Fruit fly (Drosophila melanogaster) whole organism, embryonic: ENCODE data around the gene FIG4.

Experiments used
- Asciz ChIP-seq: fragments of 200-800 bp; sonication (Bioruptor generic); optimal IDR thresholded peaks from 2 replicates; lab custom pipeline; 2017; ENCODE audit warnings: missing biosample characterization, mild to moderate bottlenecking, missing genetic modification characterization, missing genetic modification reagents
- Atf3 ChIP-seq: fragments of 200-800 bp; sonication (Bioruptor generic); optimal IDR thresholded peaks from 3 replicates; lab custom pipeline; 2016; ENCODE audit warnings: missing biosample characterization, missing genetic modification characterization
- BtbVII ChIP-seq: fragments of 200-800 bp; sonication (Bioruptor generic); optimal IDR thresholded peaks from 3 replicates; lab custom pipeline; 2017; ENCODE audit warnings: missing biosample characterization, mild to moderate bottlenecking, missing genetic modification characterization
- CG11695 ChIP-seq: fragments of 200-800 bp; sonication (Bioruptor generic); IDR thresholded peaks from 3 replicates; pipeline ENCODE4 v1.3.6; 2022; ENCODE audit warnings: missing biosample characterization, missing genetic modification characterization
- CG12391 ChIP-seq: fragments of 200-800 bp; sonication (Bioruptor generic); optimal IDR thresholded peaks from 3 replicates; lab custom pipeline; 2018; ENCODE audit warnings: missing biosample characterization, mild to moderate bottlenecking, missing genetic modification characterization, moderate library complexity
- CG14441 ChIP-seq: fragments of 200-800 bp; sonication (Bioruptor generic); IDR thresholded peaks from 2 replicates; pipeline ENCODE4 v1.3.6; 2022; ENCODE audit warnings: missing biosample characterization, missing genetic modification characterization
- CG17802 ChIP-seq: fragments of 200-800 bp; sonication (Bioruptor generic); optimal IDR thresholded peaks from 2 replicates; lab custom pipeline; 2018; ENCODE audit warnings: missing biosample characterization, mild to moderate bottlenecking, missing genetic modification characterization, moderate library complexity
- CG1792 ChIP-seq: fragments of 200-800 bp; sonication (Bioruptor generic); optimal IDR thresholded peaks from 2 replicates; lab custom pipeline; 2016; ENCODE audit warnings: missing biosample characterization, missing genetic modification characterization
- CG18764 ChIP-seq: fragments of 200-800 bp; sonication (Bioruptor generic); optimal IDR thresholded peaks from 3 replicates; lab custom pipeline; 2016; ENCODE audit warnings: missing biosample characterization, missing genetic modification characterization
- CG2116 ChIP-seq: fragments of 200-800 bp; sonication (Bioruptor generic); optimal IDR thresholded peaks from 3 replicates; lab custom pipeline; 2018; ENCODE audit warnings: missing biosample characterization, mild to moderate bottlenecking, missing genetic modification characterization
- CG2199 ChIP-seq: fragments of 200-800 bp; sonication (Bioruptor generic); IDR thresholded peaks from 3 replicates; pipeline ENCODE4 v1.3.6; 2022; ENCODE audit warnings: missing biosample characterization, missing genetic modification characterization
- CG3847 ChIP-seq: fragments of 200-800 bp; sonication (Bioruptor generic); IDR thresholded peaks from 2 replicates; pipeline ENCODE4 v1.3.6; 2022; ENCODE audit warnings: missing biosample characterization, missing genetic modification characterization
- CG42726 ChIP-seq: fragments of 200-800 bp; sonication (Bioruptor generic); IDR thresholded peaks from 2 replicates; pipeline ENCODE4 v1.3.6; 2022; ENCODE audit warnings: missing biosample characterization, missing genetic modification characterization; ENCODE audit not compliant: partially characterized antibody
- CG4730 ChIP-seq: fragments of 200-800 bp; sonication (Bioruptor generic); IDR thresholded peaks from 2 replicates; pipeline ENCODE4 v1.3.6; 2022; ENCODE audit warnings: missing biosample characterization, missing genetic modification characterization
- CG6175 ChIP-seq: fragments of 200-800 bp; sonication (Bioruptor generic); IDR thresholded peaks from 3 replicates; pipeline ENCODE4 v1.3.6; 2022; ENCODE audit warnings: missing biosample characterization, missing genetic modification characterization
- CG7357 ChIP-seq: fragments of 200-800 bp; sonication (Bioruptor generic); IDR thresholded peaks from 3 replicates; pipeline ENCODE4 v1.3.6; 2022; ENCODE audit warnings: missing biosample characterization, missing genetic modification characterization
- CG9215 ChIP-seq: fragments of 200-800 bp; sonication (Bioruptor generic); IDR thresholded peaks from 2 replicates; pipeline ENCODE4 v1.3.6; 2022; ENCODE audit warnings: missing biosample characterization, missing genetic modification characterization
- CG9797 ChIP-seq: fragments of 200-800 bp; sonication (Bioruptor generic); optimal IDR thresholded peaks from 3 replicates; lab custom pipeline; 2018; ENCODE audit warnings: missing biosample characterization, mild to moderate bottlenecking, missing genetic modification characterization
- CG9932 ChIP-seq: fragments of 200-800 bp; sonication (Bioruptor generic); IDR thresholded peaks from 2 replicates; pipeline ENCODE4 v1.3.6; 2022; ENCODE audit warnings: missing biosample characterization, missing genetic modification characterization
- Camta ChIP-seq: fragments of 200-800 bp; sonication (Bioruptor generic); optimal IDR thresholded peaks from 2 replicates; lab custom pipeline; 2016; ENCODE audit warnings: missing biosample characterization, missing genetic modification characterization
- Chrac-16 ChIP-seq: fragments of 200-800 bp; sonication (Bioruptor generic); optimal IDR thresholded peaks from 3 replicates; lab custom pipeline; 2016; ENCODE audit warnings: missing biosample characterization, missing genetic modification characterization
- D ChIP-seq, 2 experiments: fragments of 200-800 bp in 1 of 2; fragments of >200 bp in 1 of 2; sonication (Bioruptor generic) in 1 of 2; optimal IDR thresholded peaks; 2 replicates in 1 of 2; 3 replicates in 1 of 2; lab custom pipeline; 2017; ENCODE audit warnings: mild to moderate bottlenecking in 1 of 2, missing biosample characterization in 1 of 2, missing genetic modification characterization in 1 of 2, missing genetic modification reagents in 1 of 2
- Dfd ChIP-seq, 2 experiments: fragments of >200 bp; optimal IDR thresholded peaks; 2 replicates each; lab custom pipeline; 2017; ENCODE audit warnings: missing biosample characterization in 2 of 2, missing genetic modification characterization in 2 of 2
- Dp ChIP-seq: fragments of 200-800 bp; sonication (Bioruptor generic); optimal IDR thresholded peaks from 2 replicates; lab custom pipeline; 2018; ENCODE audit warnings: missing biosample characterization, mild to moderate bottlenecking, missing genetic modification characterization, moderate library complexity
- Drgx ChIP-seq: fragments of 200-800 bp; sonication (Bioruptor generic); IDR thresholded peaks from 2 replicates; pipeline ENCODE4 v1.3.6; 2022; ENCODE audit warnings: missing biosample characterization, missing genetic modification characterization
- HLH3B ChIP-seq: fragments of 200-800 bp; sonication (Bioruptor generic); IDR thresholded peaks from 2 replicates; pipeline ENCODE4 v1.3.6; 2022; ENCODE audit warnings: missing biosample characterization, missing genetic modification characterization
- HLH54F ChIP-seq: fragments of 200-800 bp; sonication (Bioruptor generic); optimal IDR thresholded peaks from 3 replicates; lab custom pipeline; 2016; ENCODE audit warnings: missing biosample characterization, missing genetic modification characterization
- HmgZ ChIP-seq: fragments of 200-800 bp; sonication (Bioruptor generic); optimal IDR thresholded peaks from 2 replicates; lab custom pipeline; 2018; ENCODE audit warnings: missing biosample characterization, mild to moderate bottlenecking, missing genetic modification characterization
- MBD-R2 ChIP-seq: fragments of 200-800 bp; sonication (Bioruptor generic); IDR thresholded peaks from 2 replicates; pipeline ENCODE4 v1.3.6; 2022; ENCODE audit warnings: missing biosample characterization, missing genetic modification characterization
- Max ChIP-seq: fragments of 200-800 bp; sonication (Bioruptor generic); optimal IDR thresholded peaks from 2 replicates; lab custom pipeline; 2016; ENCODE audit warnings: missing biosample characterization, mild to moderate bottlenecking, missing genetic modification characterization
- Mes4 ChIP-seq: fragments of 200-800 bp; sonication (Bioruptor generic); optimal IDR thresholded peaks from 2 replicates; lab custom pipeline; 2016; ENCODE audit warnings: missing biosample characterization, missing genetic modification characterization
- Neu2 ChIP-seq: fragments of 200-800 bp; sonication (Bioruptor generic); optimal IDR thresholded peaks from 3 replicates; lab custom pipeline; 2016; ENCODE audit warnings: missing biosample characterization, missing genetic modification characterization, borderline replicate concordance
- Oli ChIP-seq: fragments of 200-800 bp; sonication (Bioruptor generic); optimal IDR thresholded peaks from 2 replicates; lab custom pipeline; 2018; ENCODE audit warnings: missing biosample characterization, mild to moderate bottlenecking, missing genetic modification characterization, moderate library complexity
- Optix ChIP-seq: fragments of 200-800 bp; sonication (Bioruptor generic); IDR thresholded peaks from 3 replicates; pipeline ENCODE4 v1.3.6; 2022; ENCODE audit warnings: missing biosample characterization, missing genetic modification characterization
- Six4 ChIP-seq: fragments of 200-800 bp; sonication (Bioruptor generic); optimal IDR thresholded peaks from 2 replicates; lab custom pipeline; 2016; ENCODE audit warnings: missing biosample characterization, missing genetic modification characterization
- ara ChIP-seq: fragments of 200-800 bp; sonication (Bioruptor generic); IDR thresholded peaks from 2 replicates; pipeline ENCODE4 v1.3.6; 2022; ENCODE audit warnings: missing biosample characterization, missing genetic modification characterization
- btn ChIP-seq: fragments of 200-800 bp; sonication (Bioruptor generic); optimal IDR thresholded peaks from 2 replicates; lab custom pipeline; 2016; ENCODE audit warnings: missing biosample characterization, missing genetic modification characterization
- chm ChIP-seq: fragments of 200-800 bp; sonication (Bioruptor generic); IDR thresholded peaks from 2 replicates; pipeline ENCODE4 v1.3.6; 2022; ENCODE audit warnings: missing biosample characterization, missing genetic modification characterization
- cwo ChIP-seq: fragments of 200-800 bp; sonication (Bioruptor generic); optimal IDR thresholded peaks from 3 replicates; lab custom pipeline; 2017; ENCODE audit warnings: missing biosample characterization, missing genetic modification characterization, mild to moderate bottlenecking, moderate library complexity, missing genetic modification reagents
- dmrt11E ChIP-seq: fragments of 200-800 bp; sonication (Bioruptor generic); optimal IDR thresholded peaks from 3 replicates; lab custom pipeline; 2018; ENCODE audit warnings: missing biosample characterization, mild to moderate bottlenecking, missing genetic modification characterization, moderate library complexity
- ewg ChIP-seq: fragments of 200-800 bp; sonication (Bioruptor generic); optimal IDR thresholded peaks from 3 replicates; lab custom pipeline; 2017; ENCODE audit warnings: mild to moderate bottlenecking, missing biosample characterization, missing genetic modification reagents, missing genetic modification characterization
- eyg ChIP-seq: fragments of 200-800 bp; sonication (Bioruptor generic); optimal IDR thresholded peaks from 3 replicates; lab custom pipeline; 2016; ENCODE audit warnings: missing biosample characterization, missing genetic modification characterization
- gcm2 ChIP-seq: fragments of 200-800 bp; sonication (Bioruptor generic); optimal IDR thresholded peaks from 2 replicates; lab custom pipeline; 2016; ENCODE audit warnings: missing biosample characterization, missing genetic modification characterization
- kah ChIP-seq: fragments of 200-800 bp; sonication (Bioruptor generic); optimal IDR thresholded peaks from 2 replicates; lab custom pipeline; 2018; ENCODE audit warnings: missing biosample characterization, mild to moderate bottlenecking, missing genetic modification characterization
- mam ChIP-seq: fragments of 200-800 bp; sonication (Bioruptor generic); optimal IDR thresholded peaks from 3 replicates; lab custom pipeline; 2016; ENCODE audit warnings: missing biosample characterization, missing genetic modification characterization
- odd ChIP-seq: fragments of 200-800 bp; sonication (Bioruptor generic); optimal IDR thresholded peaks from 2 replicates; lab custom pipeline; 2017; ENCODE audit warnings: missing biosample characterization, mild to moderate bottlenecking, missing genetic modification characterization
- otp ChIP-seq: fragments of 200-800 bp; sonication (Bioruptor generic); IDR thresholded peaks from 3 replicates; pipeline ENCODE4, ENCODE4 v1.3.6; 2022; ENCODE audit warnings: missing biosample characterization, missing genetic modification characterization
- pnt ChIP-seq: fragments of 200-800 bp; sonication (Bioruptor generic); optimal IDR thresholded peaks from 3 replicates; lab custom pipeline; 2016; ENCODE audit warnings: missing biosample characterization, missing genetic modification characterization
- trh ChIP-seq: fragments of 200-800 bp; sonication (Bioruptor generic); optimal IDR thresholded peaks from 2 replicates; lab custom pipeline; 2016; ENCODE audit warnings: missing biosample characterization, missing genetic modification characterization
- zen ChIP-seq: fragments of 200-800 bp; sonication (Bioruptor generic); optimal IDR thresholded peaks from 3 replicates; lab custom pipeline; 2018; ENCODE audit warnings: missing biosample characterization, mild to moderate bottlenecking, missing genetic modification characterization, moderate library complexity
- zen2 ChIP-seq: fragments of 200-800 bp; sonication (Bioruptor generic); IDR thresholded peaks from 3 replicates; pipeline ENCODE4 v1.3.6; 2022; ENCODE audit warnings: missing biosample characterization, missing genetic modification characterization; ENCODE audit not compliant: partially characterized antibody
- zfh1 ChIP-seq: fragments of 200-800 bp; sonication (Bioruptor generic); IDR thresholded peaks from 3 replicates; pipeline ENCODE4 v1.3.6; 2022; ENCODE audit warnings: missing biosample characterization, missing genetic modification characterization

Gene FIG4

DNA sequence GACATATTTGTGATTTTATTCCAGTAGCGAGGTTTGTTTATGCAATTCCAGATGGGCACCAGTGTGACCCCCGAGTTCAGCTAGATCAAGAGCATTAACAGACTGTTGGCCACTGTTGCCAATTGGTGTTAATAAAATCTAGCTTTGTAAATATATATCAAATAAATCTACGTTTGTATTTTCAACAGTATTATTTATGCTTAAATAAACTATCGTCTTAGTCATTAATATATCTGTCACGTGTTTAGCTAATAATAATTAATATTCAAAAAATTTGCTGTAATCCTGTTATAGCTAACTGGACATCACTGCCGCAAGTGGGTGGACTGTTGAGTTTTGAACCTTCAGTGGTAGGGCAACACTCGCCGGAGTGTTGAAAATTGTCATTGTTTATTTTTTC, 5.4 kb upstream of the FIG4 start, which contains the start of the genes mRpL27 and CG15435 (continued):
- TF ChIP-seq eyg (GFP tag; lab: Kevin White, UChicago), result no peak
- TF ChIP-seq Max (GFP tag; lab: Kevin White, UChicago), result peak; percentile 53
- TF ChIP-seq Mes4 (GFP tag; lab: Kevin White, UChicago), result no peak
- no peak for TF ChIP-seq HLH3B (GFP tag; lab: Robert Waterston, UW)
- TF ChIP-seq CG4730 (GFP tag; lab: Robert Waterston, UW), result no peak
- TF ChIP-seq BtbVII (GFP tag; lab: Kevin White, UChicago), result no peak
- TF ChIP-seq trh, result no peak
- TF ChIP-seq CG9215, result no peak
- 0 out of 3 replicates have a peak, but pooled peaks have one; percentile 23 for TF ChIP-seq CG7357 (GFP tag; lab: Robert Waterston, UW)
- TF ChIP-seq CG3847 (GFP tag; lab: Robert Waterston, UW), result peak; percentile 67
- no peak for TF ChIP-seq CG11695
- peak; percentile 68 for TF ChIP-seq CG12391 (tag; lab: Kevin White, UChicago)
- TF ChIP-seq HLH54F (GFP tag; lab: Kevin White, UChicago), result peak; percentile 32
- peak; percentile 81 for TF ChIP-seq HmgZ (tag; lab: Kevin White, UChicago)
- no peak for TF ChIP-seq CG6175
- TF ChIP-seq otp, result no peak
- TF ChIP-seq chm (GFP tag; lab: Robert Waterston, UW), result no peak
- TF ChIP-seq D (optimal IDR thresholded peaks at IDR 0.05; lab: Kevin White, UChicago), result no peak
- TF ChIP-seq D (GFP tag; optimal IDR thresholded peaks at IDR 0.05; lab: Kevin White, UChicago), result no peak
- no peak for TF ChIP-seq zfh1 (GFP tag; lab: Robert Waterston, UW)
- no peak for TF ChIP-seq Drgx (GFP tag; lab: Robert Waterston, UW)
- no peak for TF ChIP-seq odd (GFP tag; lab: Kevin White, UChicago)
- no peak for TF ChIP-seq Dfd (GFP tag; optimal IDR thresholded peaks at IDR 0.05; lab: Kevin White, UChicago)
- TF ChIP-seq Dp (GFP tag; lab: Kevin White, UChicago), result peak; percentile 13
- TF ChIP-seq zen (tag; lab: Kevin White, UChicago), result peak; percentile 56
- no peak for TF ChIP-seq CG14441 (GFP tag; lab: Robert Waterston, UW)
- TF ChIP-seq kah, result peak; percentile 48
- no peak for TF ChIP-seq CG1792
- TF ChIP-seq CG17802 (tag; lab: Kevin White, UChicago), result no peak
- no peak for TF ChIP-seq CG18764
- TF ChIP-seq gcm2 (GFP tag; lab: Kevin White, UChicago), result no peak
- TF ChIP-seq cwo, result no peak
- peak; percentile 8 for TF ChIP-seq CG9797 (GFP tag; lab: Kevin White, UChicago)
- TF ChIP-seq Six4, result no peak
- no peak for TF ChIP-seq zen2 (GFP tag; lab: Robert Waterston, UW)
- TF ChIP-seq ara, result no peak
- peak; percentile 41 for TF ChIP-seq CG2116 (GFP tag; lab: Kevin White, UChicago)
- TF ChIP-seq Neu2 (GFP tag; lab: Kevin White, UChicago), result no peak
- no peak for TF ChIP-seq btn (GFP tag; lab: Kevin White, UChicago)
- peak; percentile 48 for TF ChIP-seq CG9932
- peak; percentile 17 for TF ChIP-seq Chrac-16 (GFP tag; lab: Kevin White, UChicago)
- no peak for TF ChIP-seq Optix
- no peak for TF ChIP-seq Asciz
- TF ChIP-seq MBD-R2, result peak; percentile 71
- TF ChIP-seq Atf3 (GFP tag; lab: Kevin White, UChicago), result no peak
- TF ChIP-seq ewg (GFP tag; lab: Kevin White, UChicago), result peak; percentile 24
- TF ChIP-seq Camta, result no peak
- peak; percentile 24 for TF ChIP-seq dmrt11E (tag; lab: Kevin White, UChicago)
- no peak for TF ChIP-seq CG2199 (GFP tag; lab: Robert Waterston, UW)
- no peak for TF ChIP-seq pnt (GFP tag; lab: Kevin White, UChicago)
- TF ChIP-seq CG42726 (GFP tag; lab: Robert Waterston, UW), result no peak
- peak; percentile 18 for TF ChIP-seq mam (GFP tag; lab: Kevin White, UChicago)
- peak; percentile 21 for TF ChIP-seq Oli (tag; lab: Kevin White, UChicago)
